Worm (Caenorhabditis elegans) whole organism, young adult: Measurements from ENCODE around the gene fsn-1.

Experiments
- B0019.2 ChIP-seq: fragments of 200-800 bp; sonication (Bioruptor generic); conservative IDR thresholded peaks from 2 replicates; pipeline ENCODE4 v1.3.6; 2022; ENCODE audit warnings: missing genetic modification reagents, missing genetic modification characterization, missing compliant biosample characterization
- C06A6.2 ChIP-seq: fragments of 200-800 bp; sonication (Bioruptor generic); conservative IDR thresholded peaks from 2 replicates; pipeline ENCODE4 v1.3.6; 2022; ENCODE audit warnings: missing genetic modification characterization, missing compliant biosample characterization
- F22D6.2 ChIP-seq: sonication (generic microtip); optimal IDR thresholded peaks from 2 replicates; lab custom pipeline; 2016; ENCODE audit warnings: mild to moderate bottlenecking, missing genetic modification characterization, missing compliant biosample characterization
- F33H1.4 ChIP-seq: fragments of 200-800 bp; sonication (Bioruptor generic); IDR thresholded peaks from 2 replicates; pipeline ENCODE4 v1.3.6; 2022; ENCODE audit warnings: missing genetic modification reagents, missing genetic modification characterization, missing compliant biosample characterization
- F39B2.1 ChIP-seq: fragments of 200-800 bp; sonication (Bioruptor generic); IDR thresholded peaks from 2 replicates; pipeline ENCODE4 v1.3.6; 2022; ENCODE audit warnings: missing genetic modification reagents, missing genetic modification characterization, missing compliant biosample characterization
- F49E8.2 ChIP-seq: sonication (generic microtip); optimal IDR thresholded peaks from 3 replicates; lab custom pipeline; 2017; ENCODE audit warnings: missing genetic modification characterization, mild to moderate bottlenecking, missing compliant biosample characterization, antibody characterized with exemption, moderate library complexity; ENCODE audit not compliant: insufficient read depth
- F57A8.1 ChIP-seq: fragments of 200-800 bp; sonication (Bioruptor generic); optimal IDR thresholded peaks from 2 replicates; lab custom pipeline; 2018; ENCODE audit warnings: mild to moderate bottlenecking, missing genetic modification characterization, moderate library complexity, missing compliant biosample characterization
- K11D2.4 ChIP-seq: fragments of 200-800 bp; sonication (Bioruptor generic); IDR thresholded peaks from 2 replicates; pipeline ENCODE4 v1.3.6; 2022; ENCODE audit warnings: missing genetic modification reagents, missing genetic modification characterization, missing compliant biosample characterization
- T26A5.8 ChIP-seq: sonication (generic microtip); optimal IDR thresholded peaks from 2 replicates; lab custom pipeline; 2016; ENCODE audit warnings: missing genetic modification characterization, missing compliant biosample characterization
- Y53F4B.3 ChIP-seq: fragments of 200-800 bp; sonication (Bioruptor generic); IDR thresholded peaks from 2 replicates; pipeline ENCODE4 v1.3.6; 2022; ENCODE audit warnings: missing genetic modification reagents, missing genetic modification characterization, missing compliant biosample characterization
- Y67H2A.10 ChIP-seq: fragments of 200-800 bp; sonication (Bioruptor generic); conservative IDR thresholded peaks from 2 replicates; pipeline ENCODE4 v1.3.6; 2022; ENCODE audit warnings: missing genetic modification reagents, missing genetic modification characterization, missing compliant biosample characterization
- ZK185.1 ChIP-seq: sonication (generic microtip); optimal IDR thresholded peaks from 2 replicates; lab custom pipeline; 2016; ENCODE audit warnings: mild to moderate bottlenecking, missing genetic modification characterization, missing compliant biosample characterization; ENCODE audit not compliant: poor library complexity, severe bottlenecking
- athp-1 ChIP-seq: sonication (generic microtip); optimal IDR thresholded peaks from 2 replicates; lab custom pipeline; 2017; ENCODE audit warnings: mild to moderate bottlenecking, missing genetic modification characterization, missing compliant biosample characterization
- attf-5 ChIP-seq: fragments of 200-800 bp; sonication (Bioruptor generic); optimal IDR thresholded peaks from 2 replicates; lab custom pipeline; 2018; ENCODE audit warnings: mild to moderate bottlenecking, missing genetic modification characterization, missing compliant biosample characterization
- cebp-1 ChIP-seq, 2 experiments: fragments of 200-800 bp in 1 of 2; sonication (Bioruptor generic) in 1 of 2; sonication (generic microtip) in 1 of 2; IDR thresholded peaks in 1 of 2; optimal IDR thresholded peaks in 1 of 2; 2 replicates each; pipeline versions ENCODE4 v1.3.6 to Lab custom; 2017 to 2022; ENCODE audit warnings: missing compliant biosample characterization in 2 of 2, missing genetic modification characterization in 2 of 2, mild to moderate bottlenecking in 1 of 2, missing genetic modification reagents in 1 of 2, moderate library complexity in 1 of 2
- ceh-100 ChIP-seq: fragments of 200-800 bp; sonication (Bioruptor generic); IDR thresholded peaks from 2 replicates; pipeline ENCODE4 v1.3.6; 2022; ENCODE audit warnings: missing genetic modification reagents, missing genetic modification characterization, missing compliant biosample characterization
- ceh-79 ChIP-seq: sonication (generic microtip); optimal IDR thresholded peaks from 2 replicates; lab custom pipeline; 2017; ENCODE audit warnings: mild to moderate bottlenecking, missing genetic modification characterization, missing compliant biosample characterization
- ceh-91 ChIP-seq: fragments of 200-800 bp; sonication (Bioruptor generic); IDR thresholded peaks from 2 replicates; pipeline ENCODE4 v1.3.6; 2022; ENCODE audit warnings: missing genetic modification reagents, missing genetic modification characterization, missing compliant biosample characterization
- egl-18 ChIP-seq: fragments of 200-800 bp; sonication (Bioruptor generic); IDR thresholded peaks from 2 replicates; pipeline ENCODE4 v1.3.6; 2022; ENCODE audit warnings: missing genetic modification reagents, missing genetic modification characterization, missing compliant biosample characterization
- egrh-3 ChIP-seq: fragments of 200-800 bp; sonication (Bioruptor generic); IDR thresholded peaks from 2 replicates; pipeline ENCODE4 v1.3.6; 2022; ENCODE audit warnings: missing genetic modification reagents, missing genetic modification characterization, missing compliant biosample characterization
- ets-4 ChIP-seq: fragments of 200-800 bp; sonication (Bioruptor generic); optimal IDR thresholded peaks from 2 replicates; lab custom pipeline; 2018; ENCODE audit warnings: mild to moderate bottlenecking, missing genetic modification characterization, missing compliant biosample characterization
- fkh-3 ChIP-seq: sonication (generic microtip); optimal IDR thresholded peaks from 2 replicates; lab custom pipeline; 2016; ENCODE audit warnings: mild to moderate bottlenecking, missing genetic modification characterization, missing compliant biosample characterization
- him-1 ChIP-seq: sonication (generic microtip); optimal IDR thresholded peaks from 2 replicates; lab custom pipeline; 2016; ENCODE audit warnings: missing genotype, missing genetic modification reagents, missing genetic modification characterization, missing compliant biosample characterization
- hlh-12 ChIP-seq: sonication (generic microtip); optimal IDR thresholded peaks from 2 replicates; lab custom pipeline; 2016; ENCODE audit warnings: missing genetic modification characterization, missing compliant biosample characterization
- hlh-26 ChIP-seq: fragments of 200-800 bp; sonication (Bioruptor generic); conservative IDR thresholded peaks from 2 replicates; pipeline ENCODE4 v1.3.6; 2022; ENCODE audit warnings: missing genetic modification reagents, missing genetic modification characterization, missing compliant biosample characterization
- hmg-1.2 ChIP-seq: fragments of 200-800 bp; sonication (Bioruptor generic); IDR thresholded peaks from 2 replicates; pipeline ENCODE4 v1.3.6; 2022; ENCODE audit warnings: missing genetic modification reagents, missing genetic modification characterization, missing compliant biosample characterization
- hmg-20 ChIP-seq: fragments of 200-800 bp; sonication (Bioruptor generic); IDR thresholded peaks from 2 replicates; pipeline ENCODE4 v1.3.6; 2022; ENCODE audit warnings: missing genetic modification reagents, missing genetic modification characterization, missing compliant biosample characterization
- hsf-1 ChIP-seq: fragments of 200-800 bp; sonication (Bioruptor generic); IDR thresholded peaks from 2 replicates; pipeline ENCODE4 v1.3.6; 2022; ENCODE audit warnings: missing genetic modification reagents, missing genetic modification characterization, missing compliant biosample characterization
- lin-35 ChIP-seq, 3 experiments: fragments of 150-350 bp in 2 of 3; sonication (generic microtip) in 1 of 3; optimal IDR thresholded peaks; 2 replicates each; lab custom pipeline; 2014 to 2018; ENCODE audit warnings: missing biosample characterization in 3 of 3, missing genetic modification characterization in 3 of 3, missing genetic modification reagents in 3 of 3
- lin-40 ChIP-seq: sonication (generic microtip); optimal IDR thresholded peaks from 2 replicates; lab custom pipeline; 2016; ENCODE audit warnings: missing genetic modification characterization, mild to moderate bottlenecking, missing compliant biosample characterization, missing genotype, missing genetic modification reagents
- lin-54 ChIP-seq: fragments of 200-800 bp; sonication (Bioruptor generic); optimal IDR thresholded peaks from 2 replicates; lab custom pipeline; 2018; ENCODE audit warnings: mild to moderate bottlenecking, missing genetic modification characterization, missing compliant biosample characterization
- lir-1 ChIP-seq: fragments of 200-800 bp; sonication (Bioruptor generic); conservative IDR thresholded peaks from 2 replicates; pipeline ENCODE4 v1.3.6; 2022; ENCODE audit warnings: missing genetic modification reagents, missing genetic modification characterization, missing compliant biosample characterization
- lsy-27 ChIP-seq: sonication (generic microtip); optimal IDR thresholded peaks from 2 replicates; lab custom pipeline; 2017; ENCODE audit warnings: missing genetic modification characterization, mild to moderate bottlenecking, missing compliant biosample characterization, antibody characterized with exemption, missing genotype, borderline replicate concordance; ENCODE audit not compliant: insufficient read depth
- madf-8 ChIP-seq: fragments of 200-800 bp; sonication (Bioruptor generic); conservative IDR thresholded peaks from 2 replicates; pipeline ENCODE4 v1.3.6; 2022; ENCODE audit warnings: missing genetic modification reagents, missing genetic modification characterization, missing compliant biosample characterization
- mes-4 ChIP-seq: sonication (generic microtip); optimal IDR thresholded peaks from 2 replicates; lab custom pipeline; 2016; ENCODE audit warnings: missing genotype, missing genetic modification characterization, missing compliant biosample characterization
- mxl-1 ChIP-seq: sonication (generic microtip); optimal IDR thresholded peaks from 2 replicates; lab custom pipeline; 2016; ENCODE audit warnings: missing genetic modification characterization, missing compliant biosample characterization
- rec-8 ChIP-seq, 2 experiments: sonication (generic microtip); optimal IDR thresholded peaks; 2 replicates each; lab custom pipeline; 2016; ENCODE audit warnings: mild to moderate bottlenecking in 2 of 2, missing genetic modification characterization in 2 of 2, missing genetic modification reagents in 2 of 2, missing genotype in 2 of 2, missing biosample characterization in 1 of 2, missing compliant biosample characterization in 1 of 2, moderate library complexity in 1 of 2
- snpc-4 ChIP-seq, 5 experiments: fragments of 150-350 bp in 1 of 5; sonication (generic microtip) in 4 of 5; optimal IDR thresholded peaks; 2 replicates each; lab custom pipeline; 2014 to 2018; ENCODE audit warnings: missing genetic modification characterization in 5 of 5, missing biosample characterization in 3 of 5, antibody characterized with exemption in 2 of 5, mild to moderate bottlenecking in 2 of 5, missing compliant biosample characterization in 2 of 5, missing genotype in 2 of 5, moderate library complexity in 2 of 5, missing genetic modification reagents in 1 of 5
- unc-130 ChIP-seq: sonication (generic microtip); optimal IDR thresholded peaks from 2 replicates; lab custom pipeline; 2016; ENCODE audit warnings: missing genetic modification reagents, missing genetic modification characterization, missing compliant biosample characterization
- ztf-18 ChIP-seq: sonication (generic microtip); optimal IDR thresholded peaks from 2 replicates; lab custom pipeline; 2016; ENCODE audit warnings: missing genotype, mild to moderate bottlenecking, missing genetic modification characterization, missing compliant biosample characterization
- ztf-25 ChIP-seq: fragments of 200-800 bp; sonication (Bioruptor generic); IDR thresholded peaks from 2 replicates; pipeline ENCODE4 v1.3.6; 2022; ENCODE audit warnings: missing genetic modification reagents, missing genetic modification characterization, missing compliant biosample characterization

fsn-1 gene

DNA sequence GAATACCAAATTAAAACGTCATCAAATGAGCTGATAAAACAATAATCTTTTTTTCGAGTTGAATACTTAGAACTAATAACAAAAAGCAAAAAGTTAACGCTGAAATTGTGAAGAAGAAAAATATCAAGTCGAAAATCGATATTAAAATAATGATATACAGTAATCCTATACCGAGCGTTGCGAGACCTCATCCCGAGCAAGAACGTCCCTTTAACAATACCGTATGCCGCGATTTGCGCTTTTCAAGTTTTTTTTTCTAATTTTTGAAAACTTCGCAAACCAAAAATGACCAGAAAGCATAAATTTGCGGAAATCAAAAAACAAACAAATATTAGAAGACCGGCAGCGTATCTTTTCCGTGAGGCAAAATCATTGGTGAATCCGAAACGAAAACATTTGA lies 46.1 kb upstream of the fsn-1 start, which contains the start of gene F26F4.5 (continued):
- TF ChIP-seq lsy-27 (tag; lab: Kevin White, UChicago), result no peak
- TF ChIP-seq hsf-1 (GFP tag; lab: Robert Waterston, UW), result no peak
- TF ChIP-seq F22D6.2 (tag; lab: Kevin White, UChicago), result no peak
- TF ChIP-seq rec-8 (tag; optimal IDR thresholded peaks at IDR 0.05; lab: Kevin White, UChicago), result no peak
- no peak for TF ChIP-seq Y53F4B.3 (GFP tag; lab: Robert Waterston, UW)
- no peak for TF ChIP-seq egrh-3 (GFP tag; lab: Robert Waterston, UW)
- TF ChIP-seq F39B2.1 (GFP tag; lab: Robert Waterston, UW), result no peak
- no peak for TF ChIP-seq hlh-12 (tag; lab: Kevin White, UChicago)
- no peak for TF ChIP-seq unc-130 (GFP tag; lab: Kevin White, UChicago)
- no peak for TF ChIP-seq attf-5 (GFP tag; lab: Kevin White, UChicago)
- TF ChIP-seq lin-35 (GFP tag; optimal IDR thresholded peaks at IDR 0.05; lab: Kevin White, UChicago), result no peak
- no peak for TF ChIP-seq mes-4 (tag; lab: Kevin White, UChicago)
- TF ChIP-seq F33H1.4, result peak; percentile 90
- no peak for TF ChIP-seq F57A8.1 (GFP tag; lab: Kevin White, UChicago)
- TF ChIP-seq hmg-1.2 (GFP tag; lab: Robert Waterston, UW), result 0 out of 2 replicates have a peak, but pooled peaks have one; percentile 14
- no peak for TF ChIP-seq F49E8.2 (tag; lab: Kevin White, UChicago)
- no peak for TF ChIP-seq lin-40
- peak; percentile 12 for TF ChIP-seq lin-54 (GFP tag; lab: Kevin White, UChicago)
- TF ChIP-seq fkh-3 (tag; lab: Kevin White, UChicago), result no peak
- no peak for TF ChIP-seq ceh-100 (GFP tag; lab: Robert Waterston, UW)
- TF ChIP-seq lir-1 (GFP tag; lab: Robert Waterston, UW), result no peak
- no peak for TF ChIP-seq him-1 (tag; lab: Kevin White, UChicago)
- TF ChIP-seq snpc-4 (GFP tag; optimal IDR thresholded peaks at IDR 0.05; lab: Kevin White, UChicago), result no peak
- no peak for TF ChIP-seq snpc-4 (tag; optimal IDR thresholded peaks at IDR 0.05; lab: Kevin White, UChicago)
- TF ChIP-seq hmg-20 (GFP tag; lab: Robert Waterston, UW), result no peak
- TF ChIP-seq K11D2.4, result no peak
- TF ChIP-seq C06A6.2 (GFP tag; lab: Robert Waterston, UW), result no peak
- TF ChIP-seq B0019.2 (GFP tag; lab: Robert Waterston, UW), result no peak
- peak; percentile 66; the same call in 1 of the 2 replicates for TF ChIP-seq ceh-91
- no peak for TF ChIP-seq Y67H2A.10
- TF ChIP-seq athp-1 (tag; lab: Kevin White, UChicago), result no peak
- peak; percentile 72 for TF ChIP-seq madf-8 (GFP tag; lab: Robert Waterston, UW)
- no peak for TF ChIP-seq egl-18 (GFP tag; lab: Robert Waterston, UW)
- TF ChIP-seq T26A5.8 (tag; lab: Kevin White, UChicago), result no peak
- no peak for TF ChIP-seq hlh-26 (GFP tag; lab: Robert Waterston, UW)
- TF ChIP-seq ZK185.1 (tag; lab: Kevin White, UChicago), result no peak
- TF ChIP-seq cebp-1 (GFP tag; IDR thresholded peaks at IDR 0.05; lab: Robert Waterston, UW), result no peak
- TF ChIP-seq cebp-1 (tag; optimal IDR thresholded peaks at IDR 0.05; lab: Kevin White, UChicago), result no peak
- TF ChIP-seq ets-4 (GFP tag; lab: Kevin White, UChicago), result no peak
- peak; percentile 21 for TF ChIP-seq ztf-18 (tag; lab: Kevin White, UChicago)
- no peak for TF ChIP-seq mxl-1
- TF ChIP-seq ztf-25 (GFP tag; lab: Robert Waterston, UW), result no peak
- TF ChIP-seq ceh-79 (tag; lab: Kevin White, UChicago), result no peak
